Worm (Caenorhabditis elegans) whole organism, midembryonic: Measurements from ENCODE around the gene elt-1.

ENCODE experiments used
- cog-1 ChIP-seq: sonication (generic microtip); optimal IDR thresholded peaks from 2 replicates; lab custom pipeline; 2016; ENCODE audit warnings: missing genetic modification characterization, missing compliant biosample characterization
- flt-1 ChIP-seq: fragments of 200-800 bp; sonication (Bioruptor generic); IDR thresholded peaks from 2 replicates; pipeline ENCODE4 v1.3.6; 2022; ENCODE audit warnings: missing genetic modification characterization, missing compliant biosample characterization
- klf-2 ChIP-seq: fragments of 200-800 bp; sonication (Bioruptor generic); conservative IDR thresholded peaks from 2 replicates; pipeline ENCODE4 v1.3.6; 2022; ENCODE audit warnings: missing genetic modification reagents, missing genetic modification characterization, missing compliant biosample characterization
- med-1 ChIP-seq: sonication (generic microtip); optimal IDR thresholded peaks from 2 replicates; lab custom pipeline; 2017; ENCODE audit warnings: missing genetic modification characterization, mild to moderate bottlenecking, missing compliant biosample characterization, antibody characterized with exemption, missing genetic modification reagents; ENCODE audit not compliant: insufficient read depth
- ztf-23 ChIP-seq: fragments of 200-800 bp; sonication (Bioruptor generic); IDR thresholded peaks from 2 replicates; pipeline ENCODE4 v1.3.6; 2022; ENCODE audit warnings: missing genetic modification reagents, missing genetic modification characterization, missing compliant biosample characterization
- ztf-29 ChIP-seq: fragments of 200-800 bp; sonication (Bioruptor generic); IDR thresholded peaks from 2 replicates; pipeline ENCODE4 v1.3.6; 2022; ENCODE audit warnings: missing genetic modification reagents, missing genetic modification characterization, missing compliant biosample characterization

- TF ChIP-seq cog-1 (tag; lab: Kevin White, UChicago) (no peak), klf-2 (no peak), med-1 (no peak), flt-1 (GFP tag; lab: Robert Waterston, UW) (no peak), ztf-23 (no peak), ztf-29 (GFP tag; lab: Robert Waterston, UW) (no peak)
Observed at ce11 chrIV:9655556-9655955, 40.8 kb downstream of the elt-1 start.
